Worm (Caenorhabditis elegans): Measurements from ENCODE around the gene srj-33.
"Not testable (repeated sequence)": the region's sequence is repeated elsewhere in the genome, so short reads cannot be mapped to it uniquely, and the experiment has no call there.

Gene srj-33

ce11 chrV:9937435-9937834 lies at the start of gene srj-33:
Gene srj-33, minus strand, starts transcription at chrV:9937535.
- no peak for TF ChIP-seq unc-62 (GFP tag; optimal IDR thresholded peaks at IDR 0.05)

- TF ChIP-seq unc-62 (GFP tag; optimal IDR thresholded peaks at IDR 0.05) = no peak
Observed at ce11 chrV:9986177-9986576, 48.8 kb upstream of the srj-33 start, which contains the start of gene rmd-2. Gene rmd-2, minus strand, starts transcription at chrV:9986277.

- TF ChIP-seq unc-62 (GFP tag; optimal IDR thresholded peaks at IDR 0.05) = no peak
Observed at ce11 chrV:9985227-9985864, 48.0 kb upstream of the srj-33 start.

ce11 chrV:9984821-9985220 lies 47.5 kb upstream of the srj-33 start:
- TF ChIP-seq unc-62 (GFP tag; optimal IDR thresholded peaks at IDR 0.05) = no peak

- no peak for TF ChIP-seq unc-62 (GFP tag; optimal IDR thresholded peaks at IDR 0.05)
Observed at ce11 chrV:9983529-9983928, 46.2 kb upstream of the srj-33 start.

ce11 chrV:9982568-9982967 lies 45.2 kb upstream of the srj-33 start, which contains the start of gene C27H6.9:
Gene C27H6.9, plus strand, starts transcription at chrV:9982868.
- TF ChIP-seq unc-62 (GFP tag; optimal IDR thresholded peaks at IDR 0.05) = no peak

ce11 chrV:9980731-9981483 lies 43.6 kb upstream of the srj-33 start, which contains the start of the genes ruvb-1 and tofu-1:
Gene ruvb-1, minus strand, starts transcription at chrV:9980802.
Gene tofu-1, plus strand, starts transcription at chrV:9981147.
- not testable (repeated sequence) for TF ChIP-seq unc-62 (GFP tag; optimal IDR thresholded peaks at IDR 0.05)

ce11 chrV:9978425-9978824 lies 41.1 kb upstream of the srj-33 start:
- no peak for TF ChIP-seq unc-62 (GFP tag; optimal IDR thresholded peaks at IDR 0.05)

- TF ChIP-seq unc-62 (GFP tag; optimal IDR thresholded peaks at IDR 0.05) = no peak
Observed at ce11 chrV:9977211-9977610, 39.9 kb upstream of the srj-33 start.

- no peak for TF ChIP-seq unc-62 (GFP tag; optimal IDR thresholded peaks at IDR 0.05)
Observed at ce11 chrV:9976138-9976537, 38.8 kb upstream of the srj-33 start, which contains the start of gene unc-41. Gene unc-41, minus strand, starts transcription at chrV:9976238.

ce11 chrV:9974264-9974663 lies 36.9 kb upstream of the srj-33 start:
- TF ChIP-seq unc-62 (GFP tag; optimal IDR thresholded peaks at IDR 0.05) = no peak

- no peak for TF ChIP-seq unc-62 (GFP tag; optimal IDR thresholded peaks at IDR 0.05)
Observed at ce11 chrV:9970119-9970518, 32.8 kb upstream of the srj-33 start.

- TF ChIP-seq unc-62 (GFP tag; optimal IDR thresholded peaks at IDR 0.05) = no peak
Observed at ce11 chrV:9965891-9966290, 28.6 kb upstream of the srj-33 start.

- TF ChIP-seq unc-62 (GFP tag; optimal IDR thresholded peaks at IDR 0.05) = no peak
Observed at ce11 chrV:9964152-9964785, 26.9 kb upstream of the srj-33 start.

- TF ChIP-seq unc-62 (GFP tag; optimal IDR thresholded peaks at IDR 0.05) = no peak
Observed at ce11 chrV:9962916-9963315, 25.6 kb upstream of the srj-33 start.

- no peak for TF ChIP-seq unc-62 (GFP tag; optimal IDR thresholded peaks at IDR 0.05)
Observed at ce11 chrV:9962394-9962793, 25.1 kb upstream of the srj-33 start, which contains the start of gene madf-4. Gene madf-4, minus strand, starts transcription at chrV:9962494.
